Fruit fly (Drosophila melanogaster) whole organism, embryonic: ENCODE results near the gene Ak3.

Source experiments
- Blimp-1 ChIP-seq: fragments of 200-800 bp; sonication (Bioruptor generic); optimal IDR thresholded peaks from 3 replicates; lab custom pipeline; 2018; ENCODE audit warnings: missing biosample characterization, missing genetic modification characterization, mild to moderate bottlenecking, moderate library complexity, missing genetic modification reagents
- CG12942 ChIP-seq: fragments of 200-800 bp; sonication (Bioruptor generic); optimal IDR thresholded peaks from 3 replicates; lab custom pipeline; 2016; ENCODE audit warnings: missing biosample characterization, missing genetic modification characterization
- CG14965 ChIP-seq: fragments of 200-800 bp; sonication (Bioruptor generic); optimal IDR thresholded peaks from 2 replicates; lab custom pipeline; 2016; ENCODE audit warnings: missing biosample characterization, missing genetic modification characterization, borderline replicate concordance
- CG1529 ChIP-seq: fragments of 200-800 bp; sonication (Bioruptor generic); optimal IDR thresholded peaks from 3 replicates; lab custom pipeline; 2018; ENCODE audit warnings: missing biosample characterization, missing genetic modification characterization
- CG34422 ChIP-seq: fragments of 200-800 bp; sonication (Bioruptor generic); IDR thresholded peaks from 3 replicates; pipeline ENCODE4 v1.3.6; 2022; ENCODE audit warnings: missing biosample characterization, missing genetic modification characterization
- Hr3 ChIP-seq: fragments of 200-800 bp; sonication (Bioruptor generic); optimal IDR thresholded peaks from 3 replicates; lab custom pipeline; 2016; ENCODE audit warnings: missing biosample characterization, missing genetic modification characterization
- Kr ChIP-seq: fragments of 200-800 bp; sonication (Bioruptor generic); optimal IDR thresholded peaks from 2 replicates; lab custom pipeline; 2017; ENCODE audit warnings: missing biosample characterization, mild to moderate bottlenecking, missing genetic modification characterization
- crp ChIP-seq, 2 experiments: fragments of 200-800 bp; sonication (Bioruptor generic); optimal IDR thresholded peaks; 2 replicates in 1 of 2; 3 replicates in 1 of 2; lab custom pipeline; 2017; ENCODE audit warnings: missing biosample characterization in 2 of 2, missing genetic modification characterization in 2 of 2, mild to moderate bottlenecking in 1 of 2, moderate library complexity in 1 of 2
- h ChIP-seq: fragments of >200 bp; optimal IDR thresholded peaks from 2 replicates; lab custom pipeline; 2017
- insv ChIP-seq, 2 experiments: fragments of 200-800 bp; sonication (Bioruptor generic); optimal IDR thresholded peaks; 3 replicates each; lab custom pipeline; 2016 to 2018; ENCODE audit warnings: missing biosample characterization in 2 of 2, missing genetic modification characterization in 2 of 2
- vnd ChIP-seq: fragments of 200-800 bp; sonication (Bioruptor generic); IDR thresholded peaks from 3 replicates; pipeline ENCODE4 v1.3.6; 2022; ENCODE audit warnings: missing biosample characterization, missing genetic modification characterization; ENCODE audit not compliant: partially characterized antibody

dm6 chr3R:10872148-10872783, 17.1 kb downstream of the Ak3 start, which contains the start of gene Fdh:
- TF ChIP-seq Hr3 (GFP tag; lab: Kevin White, UChicago) (peak; percentile 11), CG34422 (GFP tag; lab: Robert Waterston, UW) (peak; percentile 34; the same call in 1 of the 3 replicates), CG12942 (GFP tag; lab: Kevin White, UChicago) (peak; percentile 4), CG14965 (no peak), CG1529 (peak; percentile 44), vnd (GFP tag; lab: Robert Waterston, UW) (no peak), crp (GFP tag; optimal IDR thresholded peaks at IDR 0.05; lab: Kevin White, UChicago) (peak; percentile 78 to 90), insv (GFP tag; optimal IDR thresholded peaks at IDR 0.05; lab: Kevin White, UChicago) (peak in 1 of 2 experiments; percentile 62), Kr (no peak), Blimp-1 (peak; percentile 56), h (no peak)
